Fruit fly (Drosophila melanogaster) whole organism, embryonic: ENCODE data around the gene vers.
A peak's percentile ranks its signal among the peaks of the same experiment; 100 is the strongest.

Source experiments
- Bdp1 ChIP-seq: fragments of 200-800 bp; sonication (Bioruptor generic); optimal IDR thresholded peaks from 3 replicates; lab custom pipeline; 2016; ENCODE audit warnings: missing biosample characterization, missing genetic modification characterization
- BtbVII ChIP-seq: fragments of 200-800 bp; sonication (Bioruptor generic); optimal IDR thresholded peaks from 3 replicates; lab custom pipeline; 2017; ENCODE audit warnings: missing biosample characterization, mild to moderate bottlenecking, missing genetic modification characterization
- CG10565 ChIP-seq: fragments of 200-800 bp; sonication (Bioruptor generic); optimal IDR thresholded peaks from 3 replicates; lab custom pipeline; 2016; ENCODE audit warnings: missing biosample characterization, mild to moderate bottlenecking, missing genetic modification characterization
- CG1602 ChIP-seq: fragments of 200-800 bp; sonication (Bioruptor generic); optimal IDR thresholded peaks from 3 replicates; lab custom pipeline; 2016; ENCODE audit warnings: missing biosample characterization, missing genetic modification characterization
- CG16813 ChIP-seq: fragments of 200-800 bp; sonication (Bioruptor generic); IDR thresholded peaks from 3 replicates; pipeline ENCODE4 v1.3.6; 2022; ENCODE audit warnings: missing biosample characterization, missing genetic modification characterization; ENCODE audit not compliant: partially characterized antibody
- CG17186 ChIP-seq: fragments of 200-800 bp; sonication (Bioruptor generic); optimal IDR thresholded peaks from 3 replicates; lab custom pipeline; 2017; ENCODE audit warnings: missing biosample characterization, missing genetic modification reagents, missing genetic modification characterization
- CG17612 ChIP-seq: fragments of 200-800 bp; sonication (Bioruptor generic); IDR thresholded peaks from 2 replicates; pipeline ENCODE4 v1.3.6; 2022; ENCODE audit warnings: missing biosample characterization, missing genetic modification characterization
- CG2120 ChIP-seq: fragments of 200-800 bp; sonication (Bioruptor generic); optimal IDR thresholded peaks from 3 replicates; lab custom pipeline; 2016; ENCODE audit warnings: missing biosample characterization, missing genetic modification characterization
- CG2875 ChIP-seq: fragments of 200-800 bp; sonication (Bioruptor generic); optimal IDR thresholded peaks from 2 replicates; lab custom pipeline; 2017; ENCODE audit warnings: missing biosample characterization, mild to moderate bottlenecking, missing genetic modification characterization, missing genetic modification reagents
- CG30020 ChIP-seq: fragments of 200-800 bp; optimal IDR thresholded peaks from 2 replicates; lab custom pipeline; 2019; ENCODE audit warnings: missing biosample characterization, mild to moderate bottlenecking, missing genetic modification characterization, moderate library complexity
- CG31365 ChIP-seq: fragments of 200-800 bp; sonication (Bioruptor generic); optimal IDR thresholded peaks from 2 replicates; lab custom pipeline; 2018; ENCODE audit warnings: missing biosample characterization, mild to moderate bottlenecking, missing genetic modification characterization
- CG4328 ChIP-seq: fragments of 200-800 bp; sonication (Bioruptor generic); optimal IDR thresholded peaks from 3 replicates; lab custom pipeline; 2017; ENCODE audit warnings: missing biosample characterization, missing genetic modification reagents, missing genetic modification characterization
- CG6254 ChIP-seq: fragments of 200-800 bp; sonication (Bioruptor generic); optimal IDR thresholded peaks from 3 replicates; lab custom pipeline; 2017; ENCODE audit warnings: mild to moderate bottlenecking, missing biosample characterization, missing genetic modification reagents, missing genetic modification characterization
- CG6272 ChIP-seq: fragments of 200-800 bp; sonication (Bioruptor generic); IDR thresholded peaks from 2 replicates; pipeline ENCODE4 v1.3.6; 2022; ENCODE audit warnings: missing biosample characterization, missing genetic modification characterization
- CG9437 ChIP-seq: fragments of 200-800 bp; sonication (Bioruptor generic); optimal IDR thresholded peaks from 2 replicates; lab custom pipeline; 2018; ENCODE audit warnings: missing biosample characterization, mild to moderate bottlenecking, missing genetic modification characterization
- CG9609 ChIP-seq: fragments of 200-800 bp; sonication (Bioruptor generic); optimal IDR thresholded peaks from 3 replicates; lab custom pipeline; 2016; ENCODE audit warnings: missing biosample characterization, missing genetic modification characterization
- D ChIP-seq, 2 experiments: fragments of 200-800 bp in 1 of 2; fragments of >200 bp in 1 of 2; sonication (Bioruptor generic) in 1 of 2; optimal IDR thresholded peaks; 2 replicates in 1 of 2; 3 replicates in 1 of 2; lab custom pipeline; 2017; ENCODE audit warnings: mild to moderate bottlenecking in 1 of 2, missing biosample characterization in 1 of 2, missing genetic modification characterization in 1 of 2, missing genetic modification reagents in 1 of 2
- Dip2 ChIP-seq: fragments of 200-800 bp; sonication (Bioruptor generic); IDR thresholded peaks from 2 replicates; pipeline ENCODE4 v1.3.6; 2022; ENCODE audit warnings: missing biosample characterization, missing genetic modification characterization
- Dp ChIP-seq: fragments of 200-800 bp; sonication (Bioruptor generic); optimal IDR thresholded peaks from 2 replicates; lab custom pipeline; 2018; ENCODE audit warnings: missing biosample characterization, mild to moderate bottlenecking, missing genetic modification characterization, moderate library complexity
- Drgx ChIP-seq: fragments of 200-800 bp; sonication (Bioruptor generic); IDR thresholded peaks from 2 replicates; pipeline ENCODE4 v1.3.6; 2022; ENCODE audit warnings: missing biosample characterization, missing genetic modification characterization
- Ets65A ChIP-seq: fragments of 200-800 bp; sonication (Bioruptor generic); peaks from one replicate; lab custom pipeline; 2016; ENCODE audit warnings: missing biosample characterization, missing genetic modification characterization
- HLHmδ ChIP-seq: fragments of 200-800 bp; sonication (Bioruptor generic); optimal IDR thresholded peaks from 2 replicates; lab custom pipeline; 2018; ENCODE audit warnings: missing biosample characterization, mild to moderate bottlenecking, missing genetic modification characterization, moderate library complexity
- Hr39 ChIP-seq: fragments of >200 bp; optimal IDR thresholded peaks from 2 replicates; lab custom pipeline; 2017
- Hr51 ChIP-seq, 2 experiments: fragments of 200-800 bp; sonication (Bioruptor generic); optimal IDR thresholded peaks; 2 replicates in 1 of 2; 3 replicates in 1 of 2; lab custom pipeline; 2016 to 2018; ENCODE audit warnings: missing biosample characterization in 2 of 2, missing genetic modification characterization in 2 of 2, mild to moderate bottlenecking in 1 of 2, moderate library complexity in 1 of 2
- Hsf ChIP-seq: fragments of 200-800 bp; sonication (Bioruptor generic); optimal IDR thresholded peaks from 3 replicates; lab custom pipeline; 2016; ENCODE audit warnings: missing biosample characterization, missing genetic modification characterization
- NfI ChIP-seq: fragments of 200-800 bp; sonication (Bioruptor generic); optimal IDR thresholded peaks from 3 replicates; lab custom pipeline; 2018; ENCODE audit warnings: missing biosample characterization, mild to moderate bottlenecking, missing genetic modification characterization, moderate library complexity
- Ravus ChIP-seq: fragments of 200-800 bp; sonication (Bioruptor generic); IDR thresholded peaks from 2 replicates; pipeline ENCODE4 v1.3.6; 2022; ENCODE audit warnings: missing biosample characterization, missing genetic modification characterization
- Trl ChIP-seq, 3 experiments: fragments of >200 bp in 2 of 3; fragments of 200-800 bp in 1 of 3; sonication (Bioruptor generic) in 1 of 3; optimal IDR thresholded peaks; 2 replicates in 1 of 3; 3 replicates in 2 of 3; lab custom pipeline; 2016 to 2017; ENCODE audit warnings: missing biosample characterization in 1 of 3, missing genetic modification characterization in 1 of 3
- ap ChIP-seq: fragments of 200-800 bp; sonication (Bioruptor generic); IDR thresholded peaks from 2 replicates; pipeline ENCODE4 v1.3.6; 2022; ENCODE audit warnings: missing biosample characterization, missing genetic modification characterization
- chif ChIP-seq, 2 experiments: fragments of 200-800 bp; sonication (Bioruptor generic); optimal IDR thresholded peaks; 3 replicates each; lab custom pipeline; 2016; ENCODE audit warnings: missing biosample characterization in 2 of 2, missing genetic modification characterization in 2 of 2
- chinmo ChIP-seq: fragments of 200-800 bp; sonication (Bioruptor generic); IDR thresholded peaks from 4 replicates; pipeline ENCODE4 v1.3.6; 2022; ENCODE audit warnings: missing biosample characterization, missing genetic modification characterization; ENCODE audit not compliant: partially characterized antibody
- en ChIP-seq: fragments of 200-800 bp; sonication (Bioruptor generic); optimal IDR thresholded peaks from 2 replicates; lab custom pipeline; 2016; ENCODE audit warnings: missing biosample characterization, missing genetic modification characterization
- gro ChIP-seq: fragments of 200-800 bp; sonication (Bioruptor generic); optimal IDR thresholded peaks from 2 replicates; lab custom pipeline; 2016; ENCODE audit warnings: missing biosample characterization, missing genetic modification characterization
- her ChIP-seq: fragments of 200-800 bp; sonication (Bioruptor generic); optimal IDR thresholded peaks from 2 replicates; lab custom pipeline; 2016; ENCODE audit warnings: missing biosample characterization, missing genetic modification characterization
- hth ChIP-seq: fragments of >200 bp; optimal IDR thresholded peaks from 2 replicates; lab custom pipeline; 2017; ENCODE audit warnings: inconsistent platforms
- lmd ChIP-seq: fragments of 200-800 bp; sonication (Bioruptor generic); IDR thresholded peaks from 2 replicates; pipeline ENCODE4 v1.3.6; 2022; ENCODE audit warnings: missing biosample characterization, missing genetic modification characterization
- mirr ChIP-seq: fragments of 200-800 bp; sonication (Bioruptor generic); optimal IDR thresholded peaks from 3 replicates; lab custom pipeline; 2018; ENCODE audit warnings: missing biosample characterization, mild to moderate bottlenecking, missing genetic modification characterization
- nerfin-1 ChIP-seq: fragments of 200-800 bp; sonication (Bioruptor generic); optimal IDR thresholded peaks from 3 replicates; lab custom pipeline; 2019; ENCODE audit warnings: missing biosample characterization, mild to moderate bottlenecking, missing genetic modification characterization, moderate library complexity
- row ChIP-seq: fragments of 200-800 bp; sonication (Bioruptor generic); IDR thresholded peaks from 3 replicates; pipeline ENCODE4 v1.3.6; 2022; ENCODE audit warnings: missing biosample characterization, missing genetic modification characterization
- sens ChIP-seq: fragments of 200-800 bp; sonication (Bioruptor generic); peaks from one replicate; lab custom pipeline; 2016; ENCODE audit warnings: missing biosample characterization, missing genetic modification characterization
- sob ChIP-seq: fragments of 200-800 bp; sonication (Bioruptor generic); IDR thresholded peaks from 2 replicates; pipeline ENCODE4 v1.3.6; 2022; ENCODE audit warnings: missing biosample characterization, missing genetic modification characterization
- stc ChIP-seq: fragments of 200-800 bp; sonication (Bioruptor generic); IDR thresholded peaks from 2 replicates; pipeline ENCODE4 v1.3.6; 2022; ENCODE audit warnings: missing biosample characterization, missing genetic modification characterization
- stwl ChIP-seq: fragments of 200-800 bp; sonication (Bioruptor generic); optimal IDR thresholded peaks from 3 replicates; lab custom pipeline; 2018; ENCODE audit warnings: missing biosample characterization, mild to moderate bottlenecking, missing genetic modification characterization, moderate library complexity
- tap ChIP-seq: fragments of 200-800 bp; optimal IDR thresholded peaks from 3 replicates; lab custom pipeline; 2019; ENCODE audit warnings: missing biosample characterization, mild to moderate bottlenecking, missing genetic modification characterization, moderate library complexity
- tx ChIP-seq: fragments of 200-800 bp; sonication (Bioruptor generic); optimal IDR thresholded peaks from 2 replicates; lab custom pipeline; 2016; ENCODE audit warnings: missing biosample characterization, missing genetic modification characterization
- unpg ChIP-seq: fragments of 200-800 bp; sonication (Bioruptor generic); optimal IDR thresholded peaks from 3 replicates; lab custom pipeline; 2018; ENCODE audit warnings: missing biosample characterization, mild to moderate bottlenecking, missing genetic modification characterization, moderate library complexity
- vnd ChIP-seq: fragments of 200-800 bp; sonication (Bioruptor generic); IDR thresholded peaks from 3 replicates; pipeline ENCODE4 v1.3.6; 2022; ENCODE audit warnings: missing biosample characterization, missing genetic modification characterization; ENCODE audit not compliant: partially characterized antibody
- yki ChIP-seq: fragments of >200 bp; optimal IDR thresholded peaks from 3 replicates; lab custom pipeline; 2018
- zf30C ChIP-seq: fragments of 200-800 bp; sonication (Bioruptor generic); optimal IDR thresholded peaks from 3 replicates; lab custom pipeline; 2018; ENCODE audit warnings: missing biosample characterization, mild to moderate bottlenecking, missing genetic modification characterization

Gene vers

dm6 chr3L:12138113-12138899 is 22.4 kb downstream of the vers start, which contains the start of the genes ND-SGDH and RhoGAP68F (continued):
- TF ChIP-seq D (optimal IDR thresholded peaks at IDR 0.05; lab: Kevin White, UChicago) (no peak), D (GFP tag; optimal IDR thresholded peaks at IDR 0.05; lab: Kevin White, UChicago) (peak; percentile 34), CG1602 (GFP tag; lab: Kevin White, UChicago) (peak; percentile 67), CG31365 (tag; lab: Kevin White, UChicago) (no peak), CG6272 (peak; percentile 83; the same call in 1 of the 2 replicates), CG9609 (peak; percentile 57), en (GFP tag; lab: Kevin White, UChicago) (peak; percentile 3), HLHmδ (no peak), tap (tag; lab: Kevin White, UChicago) (peak; percentile 48), Drgx (GFP tag; lab: Robert Waterston, UW) (peak; percentile 34; the same call in 1 of the 2 replicates), nerfin-1 (tag; lab: Kevin White, UChicago) (peak; percentile 62), BtbVII (GFP tag; lab: Kevin White, UChicago) (peak; percentile 41), CG4328 (GFP tag; lab: Kevin White, UChicago) (peak; percentile 61), vnd (GFP tag; lab: Robert Waterston, UW) (peak; percentile 99), sob (GFP tag; lab: Robert Waterston, UW) (peak; percentile 79), sens (GFP tag; lab: Kevin White, UChicago) (peak; percentile 92), tx (GFP tag; lab: Kevin White, UChicago) (peak; percentile 45), row (GFP tag; lab: Robert Waterston, UW) (peak; percentile 94), stwl (tag; lab: Kevin White, UChicago) (peak; percentile 55), lmd (GFP tag; lab: Robert Waterston, UW) (peak; percentile 77), unpg (GFP tag; lab: Kevin White, UChicago) (peak; percentile 68), Hr51 (GFP tag; optimal IDR thresholded peaks at IDR 0.05; lab: Kevin White, UChicago) (peak; percentile 71 to 76), CG16813 (GFP tag; lab: Robert Waterston, UW) (peak; percentile 95), CG2120 (peak; percentile 86), Hsf (GFP tag; lab: Kevin White, UChicago) (peak; percentile 80), NfI (GFP tag; lab: Kevin White, UChicago) (peak; percentile 74), chif (GFP tag; optimal IDR thresholded peaks at IDR 0.05; lab: Kevin White, UChicago) (peak; percentile 38 to 51), zf30C (no peak), yki (lab: Kevin White, UChicago) (no peak), CG10565 (GFP tag; lab: Kevin White, UChicago) (no peak), Dip2 (no peak), CG9437 (GFP tag; lab: Kevin White, UChicago) (peak; percentile 65), CG17186 (GFP tag; lab: Kevin White, UChicago) (peak; percentile 31), hth (lab: Kevin White, UChicago) (no peak), Trl (optimal IDR thresholded peaks at IDR 0.05; lab: Kevin White, UChicago) (no peak), Trl (GFP tag; optimal IDR thresholded peaks at IDR 0.05; lab: Kevin White, UChicago) (peak; percentile 66), gro (GFP tag; lab: Kevin White, UChicago) (peak; percentile 34), Bdp1 (GFP tag; lab: Kevin White, UChicago) (peak; percentile 7), chinmo (GFP tag; lab: Robert Waterston, UW) (peak; percentile 88; the same call in 3 of the 4 replicates), Hr39 (lab: Kevin White, UChicago) (no peak), mirr (GFP tag; lab: Kevin White, UChicago) (no peak), CG17612 (GFP tag; lab: Robert Waterston, UW) (no peak), CG2875 (no peak), her (no peak), ap (no peak), Dp (GFP tag; lab: Kevin White, UChicago) (peak; percentile 8), Ravus (no peak), Ets65A (GFP tag; lab: Kevin White, UChicago) (peak; percentile 95), stc (GFP tag; lab: Robert Waterston, UW) (no peak), CG6254 (GFP tag; lab: Kevin White, UChicago) (no peak), CG30020 (peak; percentile 77)
